Worm (Caenorhabditis elegans) whole organism, L1 larva: Measurements from ENCODE around the gene K09E4.1.

Source experiments
- ama-1 ChIP-seq: fragments of 150-350 bp; optimal IDR thresholded peaks from 2 replicates; lab custom pipeline; 2014
- lin-13 ChIP-seq: fragments of 150-350 bp; optimal IDR thresholded peaks from 2 replicates; lab custom pipeline; 2014; ENCODE audit warnings: missing biosample characterization, missing genetic modification reagents, missing genetic modification characterization
- lir-3 ChIP-seq: sonication (generic microtip); optimal IDR thresholded peaks from 2 replicates; lab custom pipeline; 2016; ENCODE audit warnings: mild to moderate bottlenecking, missing genetic modification characterization, moderate library complexity, missing compliant biosample characterization; ENCODE audit not compliant: poor library complexity
- sup-37 ChIP-seq: fragments of 200-800 bp; sonication (Bioruptor generic); optimal IDR thresholded peaks from 2 replicates; lab custom pipeline; 2018; ENCODE audit warnings: mild to moderate bottlenecking, missing genetic modification characterization, missing compliant biosample characterization
- unc-30 ChIP-seq: sonication (generic microtip); optimal IDR thresholded peaks from 2 replicates; lab custom pipeline; 2017; ENCODE audit warnings: missing biosample characterization, missing genetic modification characterization
- unc-62 ChIP-seq: fragments of 150-350 bp; optimal IDR thresholded peaks from 2 replicates; lab custom pipeline; 2014; ENCODE audit warnings: missing biosample characterization, missing genetic modification reagents, missing genetic modification characterization
- unc-86 ChIP-seq: sonication (generic microtip); optimal IDR thresholded peaks from 2 replicates; lab custom pipeline; 2016; ENCODE audit warnings: missing genetic modification characterization, missing compliant biosample characterization
- zag-1 ChIP-seq: fragments of 150-350 bp; optimal IDR thresholded peaks from 2 replicates; lab custom pipeline; 2014; ENCODE audit warnings: missing biosample characterization, missing genetic modification characterization

DNA sequence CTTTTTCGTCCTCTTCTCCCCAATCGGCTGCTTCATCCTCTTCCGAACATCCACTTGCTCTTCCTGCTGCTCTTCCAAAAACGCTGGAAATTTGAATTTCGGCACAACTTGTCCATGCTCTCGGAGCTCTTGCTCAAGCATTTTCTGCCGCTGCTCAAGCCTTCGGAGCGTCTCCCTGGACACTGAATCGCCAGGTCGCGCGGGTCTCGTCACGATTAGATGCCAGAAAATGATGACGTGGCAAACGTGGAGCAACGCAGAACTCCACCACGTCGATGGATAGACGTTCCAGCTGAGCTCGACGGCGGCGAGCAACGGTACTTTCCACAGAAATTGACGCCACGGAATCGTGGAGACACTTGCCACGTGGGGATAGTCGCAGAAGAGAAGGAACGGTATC, 8.4 kb upstream of the K09E4.1 start:
- no peak for TF ChIP-seq lir-3 (tag; lab: Kevin White, UChicago)
- TF ChIP-seq lin-13 = no peak
- TF ChIP-seq unc-30 (tag; lab: Kevin White, UChicago) = no peak
- TF ChIP-seq ama-1 (lab: Kevin White, UChicago) = no peak
- no peak for TF ChIP-seq unc-86 (tag; lab: Kevin White, UChicago)
- no peak for TF ChIP-seq sup-37 (GFP tag; lab: Kevin White, UChicago)
- TF ChIP-seq zag-1 (tag; lab: Kevin White, UChicago) = no peak
- TF ChIP-seq unc-62 (GFP tag; lab: Kevin White, UChicago) = no peak
